Fruit fly (Drosophila melanogaster) whole organism, adult: ENCODE measurements around the gene CG34268.

ENCODE experiments used
- CG12768 ChIP-seq: fragments of 200-800 bp; sonication (Bioruptor generic); optimal IDR thresholded peaks from 2 replicates; lab custom pipeline; 2017; ENCODE audit warnings: missing biosample characterization, missing genetic modification characterization, mild to moderate bottlenecking, moderate library complexity, missing genetic modification reagents
- CG33017 ChIP-seq: fragments of 200-800 bp; sonication (Bioruptor generic); optimal IDR thresholded peaks from 2 replicates; lab custom pipeline; 2018; ENCODE audit warnings: missing biosample characterization, mild to moderate bottlenecking, missing genetic modification characterization, moderate library complexity
- Mnt ChIP-seq: fragments of 200-800 bp; sonication (Bioruptor generic); optimal IDR thresholded peaks from 2 replicates; lab custom pipeline; 2016; ENCODE audit warnings: missing biosample characterization, mild to moderate bottlenecking, missing genetic modification characterization
- kay ChIP-seq: fragments of 200-800 bp; sonication (Bioruptor generic); peaks from one replicate; lab custom pipeline; 2016; ENCODE audit warnings: missing biosample characterization, missing genetic modification characterization, borderline replicate concordance
- toe ChIP-seq: fragments of 200-800 bp; sonication (Bioruptor generic); optimal IDR thresholded peaks from 2 replicates; lab custom pipeline; 2016; ENCODE audit warnings: missing biosample characterization, missing genetic modification characterization

- TF ChIP-seq Mnt (GFP tag; lab: Kevin White, UChicago) (no peak), kay (GFP tag; lab: Kevin White, UChicago) (no peak), CG33017 (tag; lab: Kevin White, UChicago) (no peak), CG12768 (no peak), toe (GFP tag; lab: Kevin White, UChicago) (no peak)
These were observed 15.4 kb upstream of the CG34268 start for dm6 chr3L:485393-485792.
